Worm (Caenorhabditis elegans): ENCODE data around the gene pssy-2.

DNA sequence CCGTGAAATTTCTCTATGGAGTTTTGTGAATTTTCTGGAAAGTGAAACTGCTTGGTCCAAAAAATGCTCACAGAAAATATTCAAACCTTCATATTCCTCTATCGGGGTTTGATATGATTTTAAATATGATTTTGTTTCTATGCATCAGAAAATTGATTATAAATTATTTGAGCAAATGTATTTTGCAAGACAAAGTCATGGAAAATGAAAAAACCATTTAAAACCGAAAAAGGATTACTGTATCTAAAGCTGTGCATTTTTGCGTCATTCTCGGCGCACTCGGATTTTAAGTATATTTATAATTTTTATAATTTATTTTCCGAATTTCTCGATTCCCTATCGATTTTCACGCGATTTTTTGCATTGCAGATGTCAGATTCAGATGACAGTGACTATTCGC lies at the start of gene pssy-2:
- no peak for TF ChIP-seq mep-1 (tag; optimal IDR thresholded peaks at IDR 0.05)
- no peak for TF ChIP-seq zip-11 (GFP tag; IDR thresholded peaks at IDR 0.05)
- no peak for TF ChIP-seq snpc-4 (tag; optimal IDR thresholded peaks at IDR 0.05)
- TF ChIP-seq ceh-28 (tag; optimal IDR thresholded peaks at IDR 0.05): no peak
- no peak for TF ChIP-seq unc-62 (GFP tag; optimal IDR thresholded peaks at IDR 0.05 in 1 of 2)
- no peak for TF ChIP-seq unc-62 (tag; optimal IDR thresholded peaks at IDR 0.05)
- TF ChIP-seq lin-39 (tag; optimal IDR thresholded peaks at IDR 0.05): no peak
